Worm (Caenorhabditis elegans): ENCODE results near the gene fbxa-31.

The fbxa-31 gene

DNA sequence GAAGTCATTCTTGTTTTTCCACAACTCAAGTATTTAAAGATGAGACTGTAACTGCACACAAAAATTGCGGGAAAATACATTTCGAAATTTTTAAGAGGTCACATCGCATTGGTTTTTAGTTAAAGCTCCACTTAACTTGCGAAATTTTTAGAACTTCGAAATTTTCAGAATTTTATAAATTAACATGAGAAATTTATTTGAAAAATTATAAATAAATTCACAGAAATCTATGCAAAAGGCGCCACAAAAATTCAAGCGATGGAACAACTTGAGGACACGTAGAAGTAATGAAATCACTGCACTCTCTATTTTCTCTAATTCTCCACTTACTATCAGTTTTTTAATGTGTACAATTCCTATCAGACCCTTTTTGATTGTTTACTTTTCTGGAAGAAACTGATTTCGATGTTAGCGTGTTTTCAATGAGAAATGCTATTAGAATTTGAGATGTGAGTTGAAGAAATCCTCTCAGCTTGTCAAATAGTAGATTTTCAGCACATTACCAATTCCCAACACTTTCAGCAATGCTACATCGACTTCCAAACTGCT is at the start of gene fbxa-31:
Gene fbxa-31 (minus strand): TSS at position 51 of the 549 bp plus-strand sequence.
- TF ChIP-seq pqm-1 (tag; optimal IDR thresholded peaks at IDR 0.05) (peak; percentile 73), dmd-9 (GFP tag; IDR thresholded peaks at IDR 0.05) (no peak), lin-13 (GFP tag; optimal IDR thresholded peaks at IDR 0.05) (no peak), aha-1 (tag) (peak; percentile 40), ceh-44 (GFP tag; IDR thresholded peaks at IDR 0.05) (no peak), daf-16 (GFP tag; optimal IDR thresholded peaks at IDR 0.05) (no peak), daf-16 (tag; optimal IDR thresholded peaks at IDR 0.05) (peak; percentile 75), fos-1 (tag; optimal IDR thresholded peaks at IDR 0.05) (no peak), tag-97 (GFP tag; IDR thresholded peaks at IDR 0.05) (no peak), hlh-11 (tag; optimal IDR thresholded peaks at IDR 0.05) (peak; percentile 1), nhr-28 (tag; optimal IDR thresholded peaks at IDR 0.05) (peak; percentile 29), zip-2 (tag; optimal IDR thresholded peaks at IDR 0.05) (no peak)

ce11 chrIII:1315038-1315437 is 43.8 kb upstream of the fbxa-31 start, which contains the start of the genes fbxa-80 and fbxa-19:
fbxa-80 (minus strand) TSS chrIII:1315210.
fbxa-19 (plus strand) TSS chrIII:1315401.
- TF ChIP-seq lin-38 (GFP tag; IDR thresholded peaks at IDR 0.05) (no peak), daf-16 (GFP tag; optimal IDR thresholded peaks at IDR 0.05) (no peak), daf-16 (tag; optimal IDR thresholded peaks at IDR 0.05) (peak; percentile 56), pqm-1 (tag; optimal IDR thresholded peaks at IDR 0.05) (peak; percentile 80), dmd-6 (GFP tag; IDR thresholded peaks at IDR 0.05) (peak; percentile 46), hlh-11 (tag; optimal IDR thresholded peaks at IDR 0.05) (peak; percentile 20), nhr-28 (tag; optimal IDR thresholded peaks at IDR 0.05) (peak; percentile 77)

- TF ChIP-seq unc-62 (GFP tag; optimal IDR thresholded peaks at IDR 0.05 in 1 of 2), result peak in 1 of 2 experiments; percentile 95
- no peak for TF ChIP-seq unc-62 (tag; optimal IDR thresholded peaks at IDR 0.05)
- TF ChIP-seq daf-8 (GFP tag; IDR thresholded peaks at IDR 0.05), result no peak
These were observed 43.1 kb upstream of the fbxa-31 start for ce11 chrIII:1314283-1314682.

ce11 chrIII:1311367-1311766 is 40.1 kb upstream of the fbxa-31 start:
- no peak for TF ChIP-seq nhr-41 (GFP tag; IDR thresholded peaks at IDR 0.05)
- TF ChIP-seq hif-1 (tag; optimal IDR thresholded peaks at IDR 0.05), result no peak
- no peak for TF ChIP-seq F44E2.7 (GFP tag; IDR thresholded peaks at IDR 0.05)
- TF ChIP-seq nhr-102 (tag; optimal IDR thresholded peaks at IDR 0.05), result no peak
- TF ChIP-seq T20F7.1 (GFP tag; optimal IDR thresholded peaks at IDR 0.05), result no peak
- no peak for TF ChIP-seq T26A8.4 (GFP tag; IDR thresholded peaks at IDR 0.05)
- no peak for TF ChIP-seq daf-12 (tag; optimal IDR thresholded peaks at IDR 0.05)
- no peak for TF ChIP-seq D1046.2 (GFP tag; IDR thresholded peaks at IDR 0.05)
- no peak for TF ChIP-seq spr-1 (tag; optimal IDR thresholded peaks at IDR 0.05)
- TF ChIP-seq spr-3 (GFP tag; optimal IDR thresholded peaks at IDR 0.05), result no peak
- no peak for TF ChIP-seq pha-4 (GFP tag; IDR thresholded peaks at IDR 0.05)
- no peak for TF ChIP-seq pha-4 (tag; optimal IDR thresholded peaks at IDR 0.05)
- TF ChIP-seq madf-5 (GFP tag; IDR thresholded peaks at IDR 0.05), result no peak
- no peak for TF ChIP-seq aly-2 (tag; optimal IDR thresholded peaks at IDR 0.05)
- TF ChIP-seq nhr-77 (tag; optimal IDR thresholded peaks at IDR 0.05), result no peak
- TF ChIP-seq fkh-10 (GFP tag; optimal IDR thresholded peaks at IDR 0.05), result no peak
- no peak for TF ChIP-seq ceh-20 (GFP tag; IDR thresholded peaks at IDR 0.05)
- no peak for TF ChIP-seq Y48G9A.11 (GFP tag; IDR thresholded peaks at IDR 0.05)
- TF ChIP-seq egl-27 (tag; optimal IDR thresholded peaks at IDR 0.05), result no peak

ce11 chrIII:1308887-1309286 is 37.7 kb upstream of the fbxa-31 start, which contains the start of gene Y82E9BL.12:
Y82E9BL.12 (plus strand) TSS chrIII:1309187.
- TF ChIP-seq unc-39 (tag; optimal IDR thresholded peaks at IDR 0.05) (no peak), aha-1 (tag) (no peak), fos-1 (tag; optimal IDR thresholded peaks at IDR 0.05) (no peak), jun-1 (tag; optimal IDR thresholded peaks at IDR 0.05) (no peak), mep-1 (tag; optimal IDR thresholded peaks at IDR 0.05) (no peak), madf-5 (GFP tag; IDR thresholded peaks at IDR 0.05) (no peak), ZK546.5 (tag; optimal IDR thresholded peaks at IDR 0.05) (no peak), F26F4.8 (GFP tag; conservative IDR thresholded peaks at IDR 0.05) (no peak), F10B5.3 (tag; optimal IDR thresholded peaks at IDR 0.05) (no peak), saeg-2 (GFP tag; IDR thresholded peaks at IDR 0.05) (no peak), gei-8 (GFP tag; optimal IDR thresholded peaks at IDR 0.05) (no peak)

Data from whole organism, L4 larva.